Worm (Caenorhabditis elegans) whole organism, L3 larva: ENCODE data around the gene svh-11.

ENCODE experiments used
- daf-12 ChIP-seq: fragments of 150-350 bp; optimal IDR thresholded peaks from 2 replicates; lab custom pipeline; 2014; ENCODE audit warnings: missing biosample characterization, missing genetic modification reagents, missing genetic modification characterization
- fos-1 ChIP-seq: fragments of 150-350 bp; optimal IDR thresholded peaks from 2 replicates; lab custom pipeline; 2014; ENCODE audit warnings: missing biosample characterization, missing genetic modification characterization

ce11 chrV:2181738-2182137 is 25.2 kb upstream of the svh-11 start, which contains the start of gene srbc-16:
- TF ChIP-seq daf-12 (no peak), fos-1 (tag; lab: Kevin White, UChicago) (no peak)
